Comparison of ENCODE assay signal across 6 worm cellular contexts in genomic region chrIV:10463127-10463526, ce11.
A peak's percentile ranks its signal among the peaks of the same experiment; 100 is the strongest.
TF ChIP-seq lines count a peak whose summit lies in the region.

No protein-coding gene starts in this region.

TF ChIP-seq in whole organism, L1 larva, 84 proteins besides CTCF, POLR2A, EP300 and RAD21:
- TF ChIP-seq elt-2 (tag; optimal IDR thresholded peaks at IDR 0.05; lab: Kevin White, UChicago) (peak; percentile 99), sptf-1 (tag; optimal IDR thresholded peaks at IDR 0.05; lab: Kevin White, UChicago) (no peak), nhr-20 (tag; optimal IDR thresholded peaks at IDR 0.05; lab: Kevin White, UChicago) (peak; percentile 51), lin-35 (GFP tag; optimal IDR thresholded peaks at IDR 0.05; lab: Kevin White, UChicago) (peak in 1 of 2 experiments; percentile 21), nhr-90 (tag; optimal IDR thresholded peaks at IDR 0.05; lab: Kevin White, UChicago; ENCODE audit: poor library complexity) (peak; percentile 42), nhr-71 (tag; optimal IDR thresholded peaks at IDR 0.05; lab: Kevin White, UChicago) (peak; percentile 43)
TF ChIP-seq in whole organism, L1 larva: peak in this region for 5.

TF ChIP-seq in whole organism, L2 larva, 48 proteins besides CTCF, POLR2A, EP300 and RAD21:
- TF ChIP-seq fos-1 (tag; optimal IDR thresholded peaks at IDR 0.05; lab: Kevin White, UChicago) = peak; percentile 98
- TF ChIP-seq sma-9 (GFP tag; optimal IDR thresholded peaks at IDR 0.05; lab: Kevin White, UChicago) = peak; percentile 79
- no peak for TF ChIP-seq sma-9 (tag; optimal IDR thresholded peaks at IDR 0.05; lab: Kevin White, UChicago)
- TF ChIP-seq lin-11 (tag; optimal IDR thresholded peaks at IDR 0.05; lab: Kevin White, UChicago) = no peak
- peak; percentile 62 for TF ChIP-seq gmeb-1 (tag; optimal IDR thresholded peaks at IDR 0.05; lab: Kevin White, UChicago)
- TF ChIP-seq lsy-2 (tag; optimal IDR thresholded peaks at IDR 0.05; lab: Kevin White, UChicago) = no peak
- TF ChIP-seq crh-2 (tag; optimal IDR thresholded peaks at IDR 0.05; lab: Kevin White, UChicago) = peak; percentile 33
- TF ChIP-seq Y55F3AM.14 (GFP tag; optimal IDR thresholded peaks at IDR 0.05; lab: Kevin White, UChicago) = no peak
- peak; percentile 17 for TF ChIP-seq sma-3 (GFP tag; optimal IDR thresholded peaks at IDR 0.05; lab: Kevin White, UChicago)

TF ChIP-seq in whole organism, L3 larva, 47 proteins besides CTCF, POLR2A, EP300 and RAD21:
- TF ChIP-seq skn-1 (tag; optimal IDR thresholded peaks at IDR 0.05; lab: Kevin White, UChicago) (peak; percentile 78), pqm-1 (tag; optimal IDR thresholded peaks at IDR 0.05; lab: Kevin White, UChicago) (peak; percentile 97), lsy-12 (tag; optimal IDR thresholded peaks at IDR 0.05; lab: Kevin White, UChicago) (no peak), fos-1 (tag; optimal IDR thresholded peaks at IDR 0.05; lab: Kevin White, UChicago) (peak; percentile 30), jun-1 (tag; optimal IDR thresholded peaks at IDR 0.05; lab: Kevin White, UChicago) (peak; percentile 51), elt-2 (tag; optimal IDR thresholded peaks at IDR 0.05; lab: Kevin White, UChicago) (peak; percentile 95)

TF ChIP-seq in whole organism, L4 larva, 104 proteins besides CTCF, POLR2A, EP300 and RAD21 (continues in another document):
- TF ChIP-seq lin-1 (GFP tag; IDR thresholded peaks at IDR 0.05; lab: Robert Waterston, UW) (peak; percentile 84), ceh-20 (GFP tag; IDR thresholded peaks at IDR 0.05; lab: Robert Waterston, UW) (peak; percentile 76), dmd-8 (GFP tag; IDR thresholded peaks at IDR 0.05; lab: Robert Waterston, UW) (no peak), hlh-11 (tag; optimal IDR thresholded peaks at IDR 0.05; lab: Kevin White, UChicago) (peak; percentile 91), daf-16 (GFP tag; optimal IDR thresholded peaks at IDR 0.05; lab: Kevin White, UChicago) (peak in 1 of 2 experiments; percentile 71), daf-16 (tag; optimal IDR thresholded peaks at IDR 0.05; lab: Kevin White, UChicago) (peak; percentile 82), php-3 (GFP tag; IDR thresholded peaks at IDR 0.05; lab: Robert Waterston, UW) (peak; percentile 96), ztf-11 (tag; optimal IDR thresholded peaks at IDR 0.05; lab: Kevin White, UChicago) (no peak), dve-1 (tag; optimal IDR thresholded peaks at IDR 0.05; lab: Kevin White, UChicago; ENCODE audit: insufficient read depth) (peak; percentile 83), nhr-48 (tag; optimal IDR thresholded peaks at IDR 0.05; lab: Kevin White, UChicago) (peak; percentile 80), T26A8.4 (GFP tag; IDR thresholded peaks at IDR 0.05; lab: Robert Waterston, UW) (0 out of 2 replicates have a peak, but pooled peaks have one; percentile 14), nhr-102 (tag; optimal IDR thresholded peaks at IDR 0.05; lab: Kevin White, UChicago) (peak; percentile 71), saeg-2 (GFP tag; IDR thresholded peaks at IDR 0.05; lab: Robert Waterston, UW) (peak; percentile 77; the same call in 1 of the 2 replicates), mxl-2 (GFP tag; conservative IDR thresholded peaks at IDR 0.05; lab: Robert Waterston, UW) (peak; percentile 89), nhr-28 (tag; optimal IDR thresholded peaks at IDR 0.05; lab: Kevin White, UChicago) (peak; percentile 77), unc-62 (GFP tag; optimal IDR thresholded peaks at IDR 0.05 in 1 of 2; lab: Kevin White, UChicago) (peak in 1 of 2 experiments; percentile 81), unc-62 (tag; optimal IDR thresholded peaks at IDR 0.05; lab: Kevin White, UChicago) (no peak), tra-1 (GFP tag; IDR thresholded peaks at IDR 0.05; lab: Robert Waterston, UW) (peak; percentile 87), nhr-42 (GFP tag; IDR thresholded peaks at IDR 0.05; lab: Robert Waterston, UW) (0 out of 2 replicates have a peak, but pooled peaks have one; percentile 29), pqm-1 (tag; optimal IDR thresholded peaks at IDR 0.05; lab: Kevin White, UChicago) (peak; percentile 84), dmd-6 (GFP tag; IDR thresholded peaks at IDR 0.05; lab: Robert Waterston, UW) (peak; percentile 98), hlh-30 (tag; optimal IDR thresholded peaks at IDR 0.05; lab: Kevin White, UChicago; ENCODE audit: insufficient read depth) (peak; percentile 55), ceh-62 (tag; optimal IDR thresholded peaks at IDR 0.05; lab: Kevin White, UChicago) (no peak)

TF ChIP-seq in whole organism, late embryonic, 69 proteins besides CTCF, POLR2A, EP300 and RAD21:
- TF ChIP-seq lin-11 (tag; optimal IDR thresholded peaks at IDR 0.05; lab: Kevin White, UChicago) (no peak), elt-2 (tag; optimal IDR thresholded peaks at IDR 0.05; lab: Kevin White, UChicago) (peak; percentile 42)
TF ChIP-seq in whole organism, late embryonic: peak in this region for 1.

TF ChIP-seq in whole organism, young adult, 124 proteins besides CTCF, POLR2A, EP300 and RAD21:
- TF ChIP-seq nfya-1 (tag; optimal IDR thresholded peaks at IDR 0.05; lab: Kevin White, UChicago; ENCODE audit: borderline replicate concordance, insufficient read depth) (no peak), nhr-179 (tag; optimal IDR thresholded peaks at IDR 0.05; lab: Kevin White, UChicago) (no peak), tlf-1 (GFP tag; optimal IDR thresholded peaks at IDR 0.05; lab: Kevin White, UChicago) (peak; percentile 19), atf-7 (tag; optimal IDR thresholded peaks at IDR 0.05; lab: Kevin White, UChicago) (peak; percentile 92), nhr-80 (tag; optimal IDR thresholded peaks at IDR 0.05; lab: Kevin White, UChicago) (peak; percentile 88), tbp1 (GFP tag; optimal IDR thresholded peaks at IDR 0.05; lab: Kevin White, UChicago) (no peak), egl-44 (GFP tag; IDR thresholded peaks at IDR 0.05; lab: Robert Waterston, UW) (0 out of 2 replicates have a peak, but pooled peaks have one; percentile 14), nfyb-1 (GFP tag; IDR thresholded peaks at IDR 0.05; lab: Robert Waterston, UW) (0 out of 2 replicates have a peak, but pooled peaks have one; percentile 10), chd-7 (tag; optimal IDR thresholded peaks at IDR 0.05; lab: Kevin White, UChicago) (peak; percentile 4), ztf-22 (GFP tag; optimal IDR thresholded peaks at IDR 0.05; lab: Kevin White, UChicago) (peak; percentile 10)
TF ChIP-seq in whole organism, young adult: peak in this region for 7.
